6 worm cellular contexts compared by ENCODE assay signal in the genomic region with DNA sequence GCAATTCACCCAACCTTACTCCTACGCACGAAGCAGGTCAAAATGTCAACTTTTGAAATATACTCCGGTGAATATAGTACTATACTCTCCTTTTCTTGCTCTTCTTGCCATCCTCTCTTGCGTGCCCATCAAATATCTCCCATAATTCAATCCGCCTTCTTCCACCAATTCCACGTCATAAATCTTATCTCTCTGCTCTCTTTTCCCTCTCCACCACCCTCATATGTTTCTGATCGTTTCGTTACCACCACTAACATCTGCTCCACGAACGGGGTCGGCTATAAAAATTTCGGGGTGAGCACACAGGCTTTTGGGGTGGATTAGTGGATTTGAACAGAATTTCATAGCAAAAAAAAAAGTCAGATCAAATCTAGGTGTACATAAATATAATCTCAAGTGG.
TF ChIP-seq lines count a peak whose summit lies in the region.

No protein-coding gene starts in this region.

TF ChIP-seq in whole organism, L1 larva, 84 proteins besides CTCF, POLR2A, EP300 and RAD21:
- TF ChIP-seq egl-27 (tag; optimal IDR thresholded peaks at IDR 0.05; lab: Kevin White, UChicago) (no peak), dsc-1 (tag; optimal IDR thresholded peaks at IDR 0.05; lab: Kevin White, UChicago) (peak; percentile 93)
TF ChIP-seq in whole organism, L1 larva: peak in this region for 1.

TF ChIP-seq in whole organism, L2 larva, 48 proteins besides CTCF, POLR2A, EP300 and RAD21:
- TF ChIP-seq mab-5 (tag; optimal IDR thresholded peaks at IDR 0.05; lab: Kevin White, UChicago) (peak; percentile 5), nhr-10 (tag; optimal IDR thresholded peaks at IDR 0.05; lab: Kevin White, UChicago) (no peak), mbf-1 (tag; optimal IDR thresholded peaks at IDR 0.05; lab: Kevin White, UChicago) (no peak), crh-2 (tag; optimal IDR thresholded peaks at IDR 0.05; lab: Kevin White, UChicago) (no peak), unc-55 (GFP tag; optimal IDR thresholded peaks at IDR 0.05; lab: Kevin White, UChicago) (no peak), gmeb-1 (tag; optimal IDR thresholded peaks at IDR 0.05; lab: Kevin White, UChicago) (no peak), alr-1 (tag; optimal IDR thresholded peaks at IDR 0.05; lab: Kevin White, UChicago) (no peak), sem-4 (tag; optimal IDR thresholded peaks at IDR 0.05; lab: Kevin White, UChicago) (peak; percentile 16), nhr-12 (tag; optimal IDR thresholded peaks at IDR 0.05; lab: Kevin White, UChicago) (no peak), nhr-21 (tag; optimal IDR thresholded peaks at IDR 0.05; lab: Kevin White, UChicago) (no peak), ceh-16 (tag; optimal IDR thresholded peaks at IDR 0.05; lab: Kevin White, UChicago) (no peak)

TF ChIP-seq in whole organism, L4 larva, 104 proteins besides CTCF, POLR2A, EP300 and RAD21:
- TF ChIP-seq aha-1 (tag; lab: Kevin White, UChicago) (peak; percentile 60), nhr-237 (tag; optimal IDR thresholded peaks at IDR 0.05; lab: Kevin White, UChicago) (no peak)

TF ChIP-seq in whole organism, early embryonic, 17 proteins besides CTCF, POLR2A, EP300 and RAD21:
- TF ChIP-seq ceh-36 (tag; optimal IDR thresholded peaks at IDR 0.05; lab: Kevin White, UChicago) (peak; percentile 20), tbx-11 (GFP tag; IDR thresholded peaks at IDR 0.05; lab: Robert Waterston, UW) (no peak), pes-1 (GFP tag; IDR thresholded peaks at IDR 0.05; lab: Robert Waterston, UW) (no peak), hnd-1 (tag; optimal IDR thresholded peaks at IDR 0.05; lab: Kevin White, UChicago) (no peak)

TF ChIP-seq in whole organism, late embryonic, 69 proteins besides CTCF, POLR2A, EP300 and RAD21:
- TF ChIP-seq lin-11 (tag; optimal IDR thresholded peaks at IDR 0.05; lab: Kevin White, UChicago) = no peak
- peak; percentile 26 for TF ChIP-seq sdc-2 (tag; optimal IDR thresholded peaks at IDR 0.05; lab: Kevin White, UChicago)
- peak; percentile 60 for TF ChIP-seq unc-55 (GFP tag; optimal IDR thresholded peaks at IDR 0.05; lab: Kevin White, UChicago)
- peak; percentile 88 for TF ChIP-seq hlh-8 (tag; optimal IDR thresholded peaks at IDR 0.05; lab: Kevin White, UChicago)

TF ChIP-seq in whole organism, mixed stage, embryonic, 35 proteins besides CTCF, POLR2A, EP300 and RAD21:
- TF ChIP-seq nhr-237 (tag; optimal IDR thresholded peaks at IDR 0.05; lab: Kevin White, UChicago) = no peak
- TF ChIP-seq mab-5 (tag; optimal IDR thresholded peaks at IDR 0.05; lab: Kevin White, UChicago) = peak; percentile 45
- TF ChIP-seq zip-8 (tag; optimal IDR thresholded peaks at IDR 0.05; lab: Kevin White, UChicago) = no peak
- TF ChIP-seq unc-62 (GFP tag; optimal IDR thresholded peaks at IDR 0.05; lab: Kevin White, UChicago) = peak; percentile 19

Comparison
In these comparisons a context has a peak if more than half of its experiments do, and no peak if none do; other contexts are left out.
1. Of the 29 proteins assayed by ChIP-seq in both whole organism, L4 larva and whole organism, L1 larva: peak only in whole organism, L4 larva: aha-1; only in whole organism, L1 larva: none; in both: none; in neither: 28.